Worm (Caenorhabditis elegans) whole organism, young adult: ENCODE results near the gene ttll-5.
A peak's percentile ranks its signal among the peaks of the same experiment; 100 is the strongest.
"Not testable (repeated sequence)": the region's sequence is repeated elsewhere in the genome, so short reads cannot be mapped to it uniquely, and the experiment has no call there.

Source experiments
- D2030.7 ChIP-seq: fragments of 200-800 bp; sonication (Bioruptor generic); IDR thresholded peaks from 2 replicates; pipeline ENCODE4 v1.3.6; 2022; ENCODE audit warnings: missing genetic modification reagents, missing genetic modification characterization, missing compliant biosample characterization
- F37B4.10 ChIP-seq: fragments of 200-800 bp; sonication (Bioruptor generic); IDR thresholded peaks from 2 replicates; pipeline ENCODE4 v1.3.6; 2022; ENCODE audit warnings: missing genetic modification characterization, missing compliant biosample characterization
- F49E8.2 ChIP-seq: sonication (generic microtip); optimal IDR thresholded peaks from 3 replicates; lab custom pipeline; 2017; ENCODE audit warnings: missing genetic modification characterization, mild to moderate bottlenecking, missing compliant biosample characterization, antibody characterized with exemption, moderate library complexity; ENCODE audit not compliant: insufficient read depth
- F57A8.1 ChIP-seq: fragments of 200-800 bp; sonication (Bioruptor generic); optimal IDR thresholded peaks from 2 replicates; lab custom pipeline; 2018; ENCODE audit warnings: mild to moderate bottlenecking, missing genetic modification characterization, moderate library complexity, missing compliant biosample characterization
- Y56A3A.18 ChIP-seq: fragments of 200-800 bp; sonication (Bioruptor generic); IDR thresholded peaks from 2 replicates; pipeline ENCODE4 v1.3.6; 2022; ENCODE audit warnings: missing genetic modification reagents, missing genetic modification characterization, missing compliant biosample characterization
- attf-3 ChIP-seq: fragments of 200-800 bp; sonication (Bioruptor generic); conservative IDR thresholded peaks from 2 replicates; pipeline ENCODE4 v1.3.6; 2022; ENCODE audit warnings: missing genetic modification reagents, missing genetic modification characterization, missing compliant biosample characterization
- cebp-1 ChIP-seq, 2 experiments: fragments of 200-800 bp in 1 of 2; sonication (Bioruptor generic) in 1 of 2; sonication (generic microtip) in 1 of 2; IDR thresholded peaks in 1 of 2; optimal IDR thresholded peaks in 1 of 2; 2 replicates each; pipeline versions ENCODE4 v1.3.6 to Lab custom; 2017 to 2022; ENCODE audit warnings: missing compliant biosample characterization in 2 of 2, missing genetic modification characterization in 2 of 2, mild to moderate bottlenecking in 1 of 2, missing genetic modification reagents in 1 of 2, moderate library complexity in 1 of 2
- ceh-40 ChIP-seq: fragments of 200-800 bp; sonication (Bioruptor generic); IDR thresholded peaks from 2 replicates; pipeline ENCODE4 v1.3.6; 2022; ENCODE audit warnings: missing genetic modification characterization, missing compliant biosample characterization
- dox-1 ChIP-seq: fragments of 200-800 bp; sonication (Bioruptor generic); IDR thresholded peaks from 2 replicates; pipeline ENCODE4 v1.3.6; 2022; ENCODE audit warnings: missing genetic modification reagents, missing genetic modification characterization, missing compliant biosample characterization
- gei-17 ChIP-seq: fragments of 200-800 bp; sonication (Bioruptor generic); optimal IDR thresholded peaks from 2 replicates; lab custom pipeline; 2018; ENCODE audit warnings: mild to moderate bottlenecking, missing genetic modification characterization, missing compliant biosample characterization
- him-1 ChIP-seq: sonication (generic microtip); optimal IDR thresholded peaks from 2 replicates; lab custom pipeline; 2016; ENCODE audit warnings: missing genotype, missing genetic modification reagents, missing genetic modification characterization, missing compliant biosample characterization
- hsf-1 ChIP-seq: fragments of 200-800 bp; sonication (Bioruptor generic); IDR thresholded peaks from 2 replicates; pipeline ENCODE4 v1.3.6; 2022; ENCODE audit warnings: missing genetic modification reagents, missing genetic modification characterization, missing compliant biosample characterization
- lag-1 ChIP-seq: fragments of 200-800 bp; sonication (Bioruptor generic); IDR thresholded peaks from 2 replicates; pipeline ENCODE4 v1.3.6; 2022; ENCODE audit warnings: missing genetic modification reagents, missing genetic modification characterization, missing compliant biosample characterization
- let-526 ChIP-seq: fragments of 200-800 bp; sonication (Bioruptor generic); IDR thresholded peaks from 2 replicates; pipeline ENCODE4 v1.3.6; 2022; ENCODE audit warnings: missing genetic modification reagents, missing genetic modification characterization, missing compliant biosample characterization
- lin-26 ChIP-seq: fragments of 200-800 bp; sonication (Bioruptor generic); IDR thresholded peaks from 2 replicates; pipeline ENCODE4 v1.3.6; 2022; ENCODE audit warnings: missing genetic modification reagents, missing genetic modification characterization, missing compliant biosample characterization
- lin-35 ChIP-seq, 3 experiments: fragments of 150-350 bp in 2 of 3; sonication (generic microtip) in 1 of 3; optimal IDR thresholded peaks; 2 replicates each; lab custom pipeline; 2014 to 2018; ENCODE audit warnings: missing biosample characterization in 3 of 3, missing genetic modification characterization in 3 of 3, missing genetic modification reagents in 3 of 3
- lin-40 ChIP-seq: sonication (generic microtip); optimal IDR thresholded peaks from 2 replicates; lab custom pipeline; 2016; ENCODE audit warnings: missing genetic modification characterization, mild to moderate bottlenecking, missing compliant biosample characterization, missing genotype, missing genetic modification reagents
- lsl-1 ChIP-seq: fragments of 200-800 bp; sonication (Bioruptor generic); optimal IDR thresholded peaks from 2 replicates; lab custom pipeline; 2018; ENCODE audit warnings: mild to moderate bottlenecking, missing genetic modification characterization, moderate library complexity, missing compliant biosample characterization
- mes-4 ChIP-seq: sonication (generic microtip); optimal IDR thresholded peaks from 2 replicates; lab custom pipeline; 2016; ENCODE audit warnings: missing genotype, missing genetic modification characterization, missing compliant biosample characterization
- pbrm-1 ChIP-seq: fragments of 200-800 bp; sonication (Bioruptor generic); IDR thresholded peaks from 2 replicates; pipeline ENCODE4 v1.3.6; 2022; ENCODE audit warnings: missing genetic modification reagents, missing genetic modification characterization, missing compliant biosample characterization
- rpc-1 ChIP-seq, 2 experiments: fragments of 150-350 bp in 1 of 2; sonication (generic microtip) in 1 of 2; optimal IDR thresholded peaks; 2 replicates each; lab custom pipeline; 2014 to 2018; ENCODE audit warnings: missing biosample characterization in 1 of 2, missing genetic modification characterization in 1 of 2, missing genetic modification reagents in 1 of 2, missing genotype in 1 of 2
- sdz-38 ChIP-seq: sonication (generic microtip); optimal IDR thresholded peaks from 2 replicates; lab custom pipeline; 2016; ENCODE audit warnings: missing genotype, missing genetic modification characterization, missing compliant biosample characterization
- sea-2 ChIP-seq: fragments of 200-800 bp; sonication (Bioruptor generic); IDR thresholded peaks from 2 replicates; pipeline ENCODE4 v1.3.6; 2022; ENCODE audit warnings: missing genetic modification characterization, missing compliant biosample characterization
- snpc-1.1 ChIP-seq: sonication (generic microtip); optimal IDR thresholded peaks from 2 replicates; lab custom pipeline; 2017; ENCODE audit warnings: missing genetic modification characterization, mild to moderate bottlenecking, missing compliant biosample characterization, antibody characterized with exemption, moderate library complexity, missing genotype, missing genetic modification reagents; ENCODE audit not compliant: insufficient read depth
- snpc-4 ChIP-seq, 5 experiments: fragments of 150-350 bp in 1 of 5; sonication (generic microtip) in 4 of 5; optimal IDR thresholded peaks; 2 replicates each; lab custom pipeline; 2014 to 2018; ENCODE audit warnings: missing genetic modification characterization in 5 of 5, missing biosample characterization in 3 of 5, antibody characterized with exemption in 2 of 5, mild to moderate bottlenecking in 2 of 5, missing compliant biosample characterization in 2 of 5, missing genotype in 2 of 5, moderate library complexity in 2 of 5, missing genetic modification reagents in 1 of 5
- somi-1 ChIP-seq: fragments of 200-800 bp; sonication (Bioruptor generic); optimal IDR thresholded peaks from 2 replicates; lab custom pipeline; 2018; ENCODE audit warnings: mild to moderate bottlenecking, missing genetic modification characterization, missing compliant biosample characterization
- tbp1 ChIP-seq: fragments of 200-800 bp; sonication (Bioruptor generic); optimal IDR thresholded peaks from 2 replicates; lab custom pipeline; 2018; ENCODE audit warnings: mild to moderate bottlenecking, missing genetic modification characterization, missing compliant biosample characterization
- tbx-9 ChIP-seq: sonication (generic microtip); optimal IDR thresholded peaks from 2 replicates; lab custom pipeline; 2016; ENCODE audit warnings: borderline replicate concordance, missing genetic modification characterization, inconsistent platforms, missing compliant biosample characterization
- unc-62 ChIP-seq: fragments of 150-350 bp; optimal IDR thresholded peaks from 2 replicates; lab custom pipeline; 2014; ENCODE audit warnings: missing biosample characterization, missing genetic modification reagents, missing genetic modification characterization
- ztf-3 ChIP-seq: fragments of 200-800 bp; sonication (Bioruptor generic); optimal IDR thresholded peaks from 2 replicates; lab custom pipeline; 2018; ENCODE audit warnings: mild to moderate bottlenecking, missing genetic modification characterization, missing compliant biosample characterization

Gene ttll-5

DNA sequence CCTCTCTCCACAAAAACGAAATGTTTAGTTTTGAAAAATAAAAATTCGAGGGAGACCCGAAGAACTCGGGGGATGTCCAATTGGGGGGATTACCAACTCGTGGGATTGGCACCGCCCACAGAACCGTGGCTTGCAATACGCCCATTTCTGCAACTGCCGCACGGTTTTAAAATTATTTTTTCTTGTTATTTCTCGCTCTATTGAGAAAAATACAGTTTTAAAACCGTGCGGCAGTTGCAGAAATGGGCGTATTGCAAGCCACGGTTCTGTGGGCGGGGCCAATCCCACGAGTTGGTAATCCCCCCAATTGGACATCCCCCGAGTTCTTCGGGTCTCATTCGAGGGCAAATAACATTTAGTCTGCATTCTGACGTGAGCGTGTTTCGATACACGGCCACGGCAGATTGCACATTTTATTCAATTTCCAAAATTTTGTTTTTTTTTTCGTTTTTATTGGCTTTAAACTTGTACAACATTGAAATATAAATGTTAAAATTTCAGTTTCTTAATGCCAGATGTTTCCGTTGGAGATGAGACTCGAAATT is 3.9 kb upstream of the ttll-5 start, which contains the start of the genes C55A6.1 and C55A6.10 (continued):
- peak; percentile 93 for TF ChIP-seq dox-1 (GFP tag; lab: Robert Waterston, UW)
- 0 out of 2 replicates have a peak, but pooled peaks have one; percentile 32 for TF ChIP-seq cebp-1 (GFP tag; IDR thresholded peaks at IDR 0.05; lab: Robert Waterston, UW)
- TF ChIP-seq cebp-1 (tag; optimal IDR thresholded peaks at IDR 0.05; lab: Kevin White, UChicago): peak; percentile 79
- peak; percentile 89 for TF ChIP-seq lin-40 (tag; lab: Kevin White, UChicago)
- peak; percentile 24 for TF ChIP-seq rpc-1 (optimal IDR thresholded peaks at IDR 0.05; lab: Kevin White, UChicago)
- not testable (repeated sequence) for TF ChIP-seq rpc-1 (tag; optimal IDR thresholded peaks at IDR 0.05; lab: Kevin White, UChicago)
- TF ChIP-seq snpc-4 (GFP tag; optimal IDR thresholded peaks at IDR 0.05; lab: Kevin White, UChicago): peak; percentile 51
- peak in 3 of 4 experiments; percentile 65 to 77 (median 75) for TF ChIP-seq snpc-4 (tag; optimal IDR thresholded peaks at IDR 0.05; lab: Kevin White, UChicago)
- peak; percentile 70; the same call in 1 of the 2 replicates for TF ChIP-seq Y56A3A.18 (GFP tag; lab: Robert Waterston, UW)
- peak; percentile 61 for TF ChIP-seq lsl-1
- TF ChIP-seq snpc-1.1 (tag; lab: Kevin White, UChicago): peak; percentile 21
- TF ChIP-seq, all 124 proteins: peak for 67; not testable (repeated sequence) for 57

ce11 chrV:11506347-11506746 is 2.5 kb upstream of the ttll-5 start:
- TF ChIP-seq F37B4.10 (GFP tag; lab: Robert Waterston, UW) (no peak), sea-2 (GFP tag; lab: Robert Waterston, UW) (no peak), sdz-38 (tag; lab: Kevin White, UChicago) (no peak), lin-35 (GFP tag; optimal IDR thresholded peaks at IDR 0.05; lab: Kevin White, UChicago) (no peak), let-526 (GFP tag; lab: Robert Waterston, UW) (no peak), tbx-9 (tag; lab: Kevin White, UChicago) (no peak), gei-17 (no peak), hsf-1 (GFP tag; lab: Robert Waterston, UW) (no peak), lin-26 (GFP tag; lab: Robert Waterston, UW) (no peak), lag-1 (GFP tag; lab: Robert Waterston, UW) (no peak), unc-62 (GFP tag; lab: Kevin White, UChicago) (no peak), dox-1 (GFP tag; lab: Robert Waterston, UW) (no peak), F49E8.2 (no peak), Y56A3A.18 (GFP tag; lab: Robert Waterston, UW) (no peak), somi-1 (GFP tag; lab: Kevin White, UChicago) (no peak), tbp1 (GFP tag; lab: Kevin White, UChicago) (no peak), pbrm-1 (no peak), mes-4 (tag; lab: Kevin White, UChicago) (no peak), ceh-40 (GFP tag; lab: Robert Waterston, UW) (no peak), D2030.7 (no peak)
- TF ChIP-seq, all 124 proteins: peak for 0

- no peak for TF ChIP-seq F57A8.1 (GFP tag; lab: Kevin White, UChicago)
- no peak for TF ChIP-seq snpc-1.1 (tag; lab: Kevin White, UChicago)
- no peak for TF ChIP-seq unc-62 (GFP tag; lab: Kevin White, UChicago)
- no peak for TF ChIP-seq tbx-9 (tag; lab: Kevin White, UChicago)
- TF ChIP-seq ztf-3 (GFP tag; lab: Kevin White, UChicago): no peak
- TF ChIP-seq him-1: no peak
- no peak for TF ChIP-seq lin-35 (GFP tag; optimal IDR thresholded peaks at IDR 0.05; lab: Kevin White, UChicago)
- no peak for TF ChIP-seq lag-1 (GFP tag; lab: Robert Waterston, UW)
- no peak for TF ChIP-seq lin-26 (GFP tag; lab: Robert Waterston, UW)
- TF ChIP-seq attf-3 (GFP tag; lab: Robert Waterston, UW): no peak
These were observed 4.6 kb downstream of the ttll-5 start, which contains the start of gene C55A6.3 for ce11 chrV:11513432-11513831. TSS of gene C55A6.3 (minus strand) at chrV:11513532.
